Worm (Caenorhabditis elegans) whole organism, L3 larva: ENCODE measurements around the gene T01G6.1.

Source experiments
- ZK546.5 ChIP-seq: sonication (generic microtip); optimal IDR thresholded peaks from 2 replicates; lab custom pipeline; 2017; ENCODE audit warnings: missing biosample characterization, missing genetic modification characterization
- ceh-82 ChIP-seq: fragments of 150-350 bp; optimal IDR thresholded peaks from 2 replicates; lab custom pipeline; 2014; ENCODE audit warnings: missing biosample characterization, missing genetic modification characterization
- elt-1 ChIP-seq: fragments of 150-350 bp; optimal IDR thresholded peaks from 2 replicates; lab custom pipeline; 2014; ENCODE audit warnings: missing biosample characterization, missing genetic modification characterization
- jun-1 ChIP-seq: fragments of 150-350 bp; optimal IDR thresholded peaks from 2 replicates; lab custom pipeline; 2014; ENCODE audit warnings: missing biosample characterization, missing genetic modification reagents, missing genetic modification characterization
- nfya-1 ChIP-seq: sonication (generic microtip); optimal IDR thresholded peaks from 2 replicates; lab custom pipeline; 2017; ENCODE audit warnings: missing genetic modification characterization, mild to moderate bottlenecking, missing compliant biosample characterization, antibody characterized with exemption, moderate library complexity; ENCODE audit not compliant: insufficient read depth

ce11 chrV:502803-503273 is 5.3 kb downstream of the T01G6.1 start, which contains the start of gene T01G6.10:
- TF ChIP-seq nfya-1 (tag; lab: Kevin White, UChicago) (no peak), elt-1 (tag; lab: Kevin White, UChicago) (no peak), jun-1 (tag; lab: Kevin White, UChicago) (no peak), ZK546.5 (no peak), ceh-82 (tag; lab: Kevin White, UChicago) (no peak)
